Worm (Caenorhabditis elegans) whole organism, L1 larva: ENCODE measurements around the gene M04B2.4.

Source experiments
- C34B4.2 ChIP-seq: sonication (generic microtip); optimal IDR thresholded peaks from 2 replicates; lab custom pipeline; 2017; ENCODE audit warnings: mild to moderate bottlenecking, missing genetic modification characterization, missing compliant biosample characterization
- F16B12.6 ChIP-seq: fragments of 150-350 bp; optimal IDR thresholded peaks from 2 replicates; lab custom pipeline; 2014; ENCODE audit warnings: missing biosample characterization, missing genetic modification characterization
- Y116A8C.19 ChIP-seq: sonication (generic microtip); optimal IDR thresholded peaks from 2 replicates; lab custom pipeline; 2016; ENCODE audit warnings: missing compliant biosample characterization, missing genetic modification characterization, borderline replicate concordance
- alr-1 ChIP-seq: fragments of 200-800 bp; sonication (Bioruptor generic); optimal IDR thresholded peaks from 2 replicates; lab custom pipeline; 2018; ENCODE audit warnings: borderline replicate concordance, mild to moderate bottlenecking, missing genetic modification characterization, missing compliant biosample characterization
- ama-1 ChIP-seq: fragments of 150-350 bp; optimal IDR thresholded peaks from 2 replicates; lab custom pipeline; 2014
- ceh-8 ChIP-seq: fragments of 200-800 bp; sonication (Bioruptor generic); optimal IDR thresholded peaks from 2 replicates; lab custom pipeline; 2018; ENCODE audit warnings: mild to moderate bottlenecking, missing genetic modification characterization, moderate library complexity, missing compliant biosample characterization
- ceh-82 ChIP-seq, 3 experiments: fragments of 150-350 bp in 1 of 3; sonication (generic microtip) in 2 of 3; optimal IDR thresholded peaks; 2 replicates each; lab custom pipeline; 2014 to 2017; ENCODE audit warnings: missing biosample characterization in 3 of 3, missing genetic modification characterization in 3 of 3
- ceh-90 ChIP-seq: sonication (generic microtip); optimal IDR thresholded peaks from 2 replicates; lab custom pipeline; 2016; ENCODE audit warnings: missing genetic modification characterization, missing compliant biosample characterization
- ces-1 ChIP-seq: fragments of 150-350 bp; optimal IDR thresholded peaks from 2 replicates; lab custom pipeline; 2014; ENCODE audit warnings: missing biosample characterization, missing genetic modification reagents, missing genetic modification characterization
- dpl-1 ChIP-seq, 3 experiments: fragments of 150-350 bp in 2 of 3; sonication (generic microtip) in 1 of 3; optimal IDR thresholded peaks; 2 replicates each; lab custom pipeline; 2014 to 2017; ENCODE audit warnings: missing biosample characterization in 3 of 3, missing genetic modification characterization in 3 of 3, missing genetic modification reagents in 3 of 3
- dsc-1 ChIP-seq: sonication (generic microtip); optimal IDR thresholded peaks from 2 replicates; lab custom pipeline; 2016; ENCODE audit warnings: mild to moderate bottlenecking, missing genetic modification characterization, missing compliant biosample characterization
- efl-1 ChIP-seq, 4 experiments: fragments of 150-350 bp; optimal IDR thresholded peaks in 3 of 4; peaks in 1 of 4; 1 replicate in 1 of 4; 2 replicates in 3 of 4; lab custom pipeline; 2014; ENCODE audit warnings: missing biosample characterization in 2 of 4, missing genetic modification characterization in 2 of 4, missing genetic modification reagents in 2 of 4
- efl-3 ChIP-seq: fragments of 200-800 bp; sonication (Bioruptor generic); optimal IDR thresholded peaks from 2 replicates; lab custom pipeline; 2018; ENCODE audit warnings: mild to moderate bottlenecking, missing genetic modification characterization, missing compliant biosample characterization
- egl-13 ChIP-seq: sonication (generic microtip); optimal IDR thresholded peaks from 2 replicates; lab custom pipeline; 2016; ENCODE audit warnings: missing genotype, missing genetic modification reagents, missing genetic modification characterization, missing compliant biosample characterization
- elt-3 ChIP-seq, 6 experiments: fragments of 150-350 bp in 1 of 6; sonication (generic microtip); optimal IDR thresholded peaks; 2 replicates each; lab custom pipeline; 2017 to 2018; ENCODE audit warnings: missing biosample characterization in 6 of 6, missing genetic modification characterization in 6 of 6, inconsistent platforms in 1 of 6
- fkh-10 ChIP-seq: sonication (generic microtip); optimal IDR thresholded peaks from 2 replicates; lab custom pipeline; 2017; ENCODE audit warnings: missing biosample characterization, missing genetic modification reagents, missing genetic modification characterization
- fkh-4 ChIP-seq: sonication (generic microtip); optimal IDR thresholded peaks from 2 replicates; lab custom pipeline; 2016; ENCODE audit warnings: missing compliant biosample characterization, missing genetic modification characterization, borderline replicate concordance
- fkh-8 ChIP-seq: sonication (generic microtip); optimal IDR thresholded peaks from 2 replicates; lab custom pipeline; 2016; ENCODE audit warnings: mild to moderate bottlenecking, missing genetic modification characterization, missing compliant biosample characterization
- fos-1 ChIP-seq: fragments of 150-350 bp; optimal IDR thresholded peaks from 2 replicates; lab custom pipeline; 2014; ENCODE audit warnings: missing biosample characterization, missing genetic modification characterization
- grh-1 ChIP-seq: fragments of 200-800 bp; sonication (Bioruptor generic); IDR thresholded peaks from 2 replicates; pipeline ENCODE4 v1.3.6; 2022; ENCODE audit warnings: missing genetic modification reagents, missing genetic modification characterization, missing compliant biosample characterization
- hlh-17 ChIP-seq: fragments of 200-800 bp; sonication (Bioruptor generic); optimal IDR thresholded peaks from 2 replicates; lab custom pipeline; 2018; ENCODE audit warnings: missing genetic modification characterization, mild to moderate bottlenecking, missing compliant biosample characterization, moderate library complexity, borderline replicate concordance
- hlh-4 ChIP-seq: sonication (generic microtip); optimal IDR thresholded peaks from 2 replicates; lab custom pipeline; 2016; ENCODE audit warnings: mild to moderate bottlenecking, missing genetic modification characterization, missing compliant biosample characterization
- hpl-2 ChIP-seq: fragments of 150-350 bp; optimal IDR thresholded peaks from 2 replicates; lab custom pipeline; 2014; ENCODE audit warnings: missing biosample characterization, missing genetic modification reagents, missing genetic modification characterization
- isw-1 ChIP-seq: fragments of 200-800 bp; sonication (Bioruptor generic); IDR thresholded peaks from 2 replicates; pipeline ENCODE4 v1.3.6; 2022; ENCODE audit warnings: missing genetic modification characterization, missing compliant biosample characterization
- lin-15B ChIP-seq: fragments of 150-350 bp; sonication (generic microtip); optimal IDR thresholded peaks from 3 replicates; lab custom pipeline; 2014; ENCODE audit warnings: missing biosample characterization, missing genetic modification characterization
- lin-35 ChIP-seq, 2 experiments: fragments of 150-350 bp; optimal IDR thresholded peaks; 2 replicates each; lab custom pipeline; 2014; ENCODE audit warnings: missing biosample characterization in 2 of 2, missing genetic modification characterization in 2 of 2, missing genetic modification reagents in 2 of 2
- lir-3 ChIP-seq: sonication (generic microtip); optimal IDR thresholded peaks from 2 replicates; lab custom pipeline; 2016; ENCODE audit warnings: mild to moderate bottlenecking, missing genetic modification characterization, moderate library complexity, missing compliant biosample characterization; ENCODE audit not compliant: poor library complexity
- lsy-2 ChIP-seq, 2 experiments: fragments of 150-350 bp; optimal IDR thresholded peaks; 2 replicates each; lab custom pipeline; 2014; ENCODE audit warnings: missing biosample characterization in 2 of 2, missing genetic modification characterization in 2 of 2
- mab-9 ChIP-seq: fragments of 200-800 bp; sonication (Bioruptor generic); IDR thresholded peaks from 2 replicates; pipeline ENCODE4 v1.3.6; 2022; ENCODE audit warnings: missing genetic modification reagents, missing genetic modification characterization, missing compliant biosample characterization
- mep-1 ChIP-seq: fragments of 150-350 bp; optimal IDR thresholded peaks from 2 replicates; lab custom pipeline; 2014; ENCODE audit warnings: missing biosample characterization, missing genetic modification characterization
- nhr-20 ChIP-seq: sonication (generic microtip); optimal IDR thresholded peaks from 2 replicates; lab custom pipeline; 2016; ENCODE audit warnings: mild to moderate bottlenecking, missing genetic modification characterization, missing compliant biosample characterization
- nhr-237 ChIP-seq: fragments of 150-350 bp; optimal IDR thresholded peaks from 2 replicates; lab custom pipeline; 2014; ENCODE audit warnings: missing biosample characterization, missing genetic modification characterization
- nhr-71 ChIP-seq: sonication (generic microtip); optimal IDR thresholded peaks from 2 replicates; lab custom pipeline; 2016; ENCODE audit warnings: mild to moderate bottlenecking, missing genetic modification characterization, moderate library complexity, missing compliant biosample characterization
- nhr-76 ChIP-seq: sonication (generic microtip); optimal IDR thresholded peaks from 2 replicates; lab custom pipeline; 2017; ENCODE audit warnings: missing biosample characterization, missing genetic modification characterization
- nhr-84 ChIP-seq: sonication (generic microtip); optimal IDR thresholded peaks from 2 replicates; lab custom pipeline; 2017; ENCODE audit warnings: missing biosample characterization, missing genetic modification characterization
- nhr-85 ChIP-seq: sonication (generic microtip); peaks from one replicate; lab custom pipeline; 2016; ENCODE audit warnings: missing genetic modification characterization, inconsistent platforms, missing compliant biosample characterization
- pqm-1 ChIP-seq: sonication (generic microtip); optimal IDR thresholded peaks from 3 replicates; lab custom pipeline; 2017; ENCODE audit warnings: missing biosample characterization, missing genetic modification characterization
- rnt-1 ChIP-seq: sonication (generic microtip); optimal IDR thresholded peaks from 2 replicates; lab custom pipeline; 2016; ENCODE audit warnings: mild to moderate bottlenecking, missing genetic modification characterization, moderate library complexity, missing compliant biosample characterization
- skn-1 ChIP-seq: fragments of 150-350 bp; optimal IDR thresholded peaks from 2 replicates; lab custom pipeline; 2014; ENCODE audit warnings: missing biosample characterization, missing genetic modification characterization
- snu-23 ChIP-seq: sonication (generic microtip); optimal IDR thresholded peaks from 2 replicates; lab custom pipeline; 2016; ENCODE audit warnings: missing genetic modification characterization, missing compliant biosample characterization
- sox-4 ChIP-seq: sonication (generic microtip); optimal IDR thresholded peaks from 2 replicates; lab custom pipeline; 2016; ENCODE audit warnings: missing genetic modification characterization, missing compliant biosample characterization
- sup-37 ChIP-seq: fragments of 200-800 bp; sonication (Bioruptor generic); optimal IDR thresholded peaks from 2 replicates; lab custom pipeline; 2018; ENCODE audit warnings: mild to moderate bottlenecking, missing genetic modification characterization, missing compliant biosample characterization
- tbx-2 ChIP-seq: sonication (generic microtip); optimal IDR thresholded peaks from 2 replicates; lab custom pipeline; 2016; ENCODE audit warnings: missing genetic modification characterization, missing compliant biosample characterization
- tlp-1 ChIP-seq: fragments of 150-350 bp; optimal IDR thresholded peaks from 2 replicates; lab custom pipeline; 2014; ENCODE audit warnings: missing biosample characterization, missing genetic modification characterization
- unc-130 ChIP-seq: fragments of 150-350 bp; optimal IDR thresholded peaks from 2 replicates; lab custom pipeline; 2017; ENCODE audit warnings: missing biosample characterization, missing genetic modification characterization, inconsistent platforms
- unc-30 ChIP-seq: sonication (generic microtip); optimal IDR thresholded peaks from 2 replicates; lab custom pipeline; 2017; ENCODE audit warnings: missing biosample characterization, missing genetic modification characterization
- unc-62 ChIP-seq: fragments of 150-350 bp; optimal IDR thresholded peaks from 2 replicates; lab custom pipeline; 2014; ENCODE audit warnings: missing biosample characterization, missing genetic modification reagents, missing genetic modification characterization
- unc-86 ChIP-seq: sonication (generic microtip); optimal IDR thresholded peaks from 2 replicates; lab custom pipeline; 2016; ENCODE audit warnings: missing genetic modification characterization, missing compliant biosample characterization
- unc-98 ChIP-seq: fragments of 200-800 bp; sonication (Bioruptor generic); IDR thresholded peaks from 2 replicates; pipeline ENCODE4 v1.3.6; 2022; ENCODE audit warnings: missing genetic modification characterization, missing compliant biosample characterization
- vab-15 ChIP-seq: sonication (generic microtip); optimal IDR thresholded peaks from 2 replicates; lab custom pipeline; 2017; ENCODE audit warnings: missing genotype, mild to moderate bottlenecking, missing genetic modification characterization, missing compliant biosample characterization
- xbp-1 ChIP-seq: sonication (generic microtip); optimal IDR thresholded peaks from 2 replicates; lab custom pipeline; 2016; ENCODE audit warnings: missing genetic modification characterization, missing compliant biosample characterization
- ztf-11 ChIP-seq, 2 experiments: sonication (generic microtip); optimal IDR thresholded peaks; 2 replicates each; lab custom pipeline; 2016 to 2017; ENCODE audit warnings: missing genetic modification characterization in 2 of 2, missing biosample characterization in 1 of 2, missing compliant biosample characterization in 1 of 2
- ztf-4 ChIP-seq: fragments of 150-350 bp; optimal IDR thresholded peaks from 2 replicates; lab custom pipeline; 2014; ENCODE audit warnings: missing biosample characterization, missing genetic modification characterization

M04B2.4 gene

ce11 chrIV:11520960-11521359 is at the start of gene M04B2.4, which contains the start of gene gfl-1:
M04B2.4 (minus strand) TSS chrIV:11521031.
gfl-1 (plus strand) TSS chrIV:11521290.
- TF ChIP-seq unc-30 (tag; lab: Kevin White, UChicago), result no peak
- no peak for TF ChIP-seq ztf-11 (tag; optimal IDR thresholded peaks at IDR 0.05; lab: Kevin White, UChicago)
- TF ChIP-seq egl-13 (tag; lab: Kevin White, UChicago), result no peak
- no peak for TF ChIP-seq fkh-8 (tag; lab: Kevin White, UChicago)
- peak; percentile 59 for TF ChIP-seq snu-23 (GFP tag; lab: Kevin White, UChicago)
- TF ChIP-seq lir-3 (tag; lab: Kevin White, UChicago), result no peak
- TF ChIP-seq fkh-4 (tag; lab: Kevin White, UChicago), result no peak
- TF ChIP-seq vab-15 (tag; lab: Kevin White, UChicago), result no peak
- no peak for TF ChIP-seq hpl-2 (GFP tag; lab: Kevin White, UChicago)
- no peak for TF ChIP-seq ceh-8
- no peak for TF ChIP-seq F16B12.6 (tag; lab: Kevin White, UChicago)
- TF ChIP-seq dsc-1 (tag; lab: Kevin White, UChicago), result peak; percentile 50
- TF ChIP-seq mab-9 (GFP tag; lab: Robert Waterston, UW), result no peak
- peak; percentile 40 for TF ChIP-seq tbx-2 (tag; lab: Kevin White, UChicago)
- peak; percentile 6; the same call in 1 of the 2 replicates for TF ChIP-seq isw-1 (GFP tag; lab: Robert Waterston, UW)
- peak; percentile 34 to 67 for TF ChIP-seq efl-1 (optimal IDR thresholded peaks at IDR 0.05; lab: Kevin White, UChicago)
- peak; percentile 76 to 96 for TF ChIP-seq efl-1 (GFP tag; optimal IDR thresholded peaks at IDR 0.05 in 1 of 2; lab: Kevin White, UChicago)
- no peak for TF ChIP-seq nhr-84 (tag; lab: Kevin White, UChicago)
- no peak for TF ChIP-seq unc-62 (GFP tag; lab: Kevin White, UChicago)
- TF ChIP-seq tlp-1 (tag; lab: Kevin White, UChicago), result no peak
- TF ChIP-seq ama-1, result no peak
- peak; percentile 53 for TF ChIP-seq xbp-1 (tag; lab: Kevin White, UChicago)
- TF ChIP-seq alr-1 (tag; lab: Kevin White, UChicago), result no peak
- TF ChIP-seq nhr-20 (tag; lab: Kevin White, UChicago), result peak; percentile 32
- no peak for TF ChIP-seq ceh-90 (tag; lab: Kevin White, UChicago)
- peak; percentile 59 for TF ChIP-seq nhr-71 (tag; lab: Kevin White, UChicago)
- peak; percentile 37 for TF ChIP-seq nhr-85
- no peak for TF ChIP-seq unc-98
- TF ChIP-seq Y116A8C.19 (tag; lab: Kevin White, UChicago), result no peak
- no peak for TF ChIP-seq efl-3 (GFP tag; lab: Kevin White, UChicago)
- no peak for TF ChIP-seq ztf-4 (tag; lab: Kevin White, UChicago)
- no peak for TF ChIP-seq grh-1 (GFP tag; lab: Robert Waterston, UW)
- no peak for TF ChIP-seq nhr-76
- TF ChIP-seq fkh-10 (GFP tag; lab: Kevin White, UChicago), result no peak
- TF ChIP-seq C34B4.2 (tag; lab: Kevin White, UChicago), result no peak
- no peak for TF ChIP-seq ces-1 (GFP tag; lab: Kevin White, UChicago)
- peak; percentile 51 for TF ChIP-seq skn-1 (tag; lab: Kevin White, UChicago)
- peak; percentile 62 to 73 (median 72) for TF ChIP-seq dpl-1 (GFP tag; optimal IDR thresholded peaks at IDR 0.05; lab: Kevin White, UChicago)
- TF ChIP-seq unc-86 (tag; lab: Kevin White, UChicago), result peak; percentile 4
- TF ChIP-seq lin-15B, result peak; percentile 26
- no peak for TF ChIP-seq fos-1 (tag; lab: Kevin White, UChicago)
- TF ChIP-seq lsy-2 (tag; optimal IDR thresholded peaks at IDR 0.05; lab: Kevin White, UChicago), result peak; percentile 54 to 74
- TF ChIP-seq pqm-1, result no peak
- no peak for TF ChIP-seq rnt-1 (tag; lab: Kevin White, UChicago)
- no peak for TF ChIP-seq hlh-4
- TF ChIP-seq sox-4 (tag; lab: Kevin White, UChicago), result no peak
- TF ChIP-seq unc-130 (tag; lab: Kevin White, UChicago), result no peak
- no peak for TF ChIP-seq hlh-17 (GFP tag; lab: Kevin White, UChicago)
- peak in 2 of 3 experiments; percentile 34 to 55 for TF ChIP-seq ceh-82 (tag; optimal IDR thresholded peaks at IDR 0.05; lab: Kevin White, UChicago)
- no peak for TF ChIP-seq nhr-237
- no peak for TF ChIP-seq elt-3 (tag; optimal IDR thresholded peaks at IDR 0.05; lab: Kevin White, UChicago)
- peak; percentile 66 to 80 for TF ChIP-seq lin-35 (GFP tag; optimal IDR thresholded peaks at IDR 0.05; lab: Kevin White, UChicago)
- peak; percentile 85 for TF ChIP-seq mep-1
- TF ChIP-seq sup-37 (GFP tag; lab: Kevin White, UChicago), result no peak
